Worm (Caenorhabditis elegans) whole organism, L1 larva: ENCODE results near the gene smap-1.

ENCODE experiments used
- C04F5.9 ChIP-seq: sonication (generic microtip); optimal IDR thresholded peaks from 2 replicates; lab custom pipeline; 2016; ENCODE audit warnings: missing genetic modification characterization, missing compliant biosample characterization
- C16A3.4 ChIP-seq: fragments of 150-350 bp; optimal IDR thresholded peaks from 2 replicates; lab custom pipeline; 2014; ENCODE audit warnings: missing biosample characterization, missing genetic modification characterization
- C34B4.2 ChIP-seq: sonication (generic microtip); optimal IDR thresholded peaks from 2 replicates; lab custom pipeline; 2017; ENCODE audit warnings: mild to moderate bottlenecking, missing genetic modification characterization, missing compliant biosample characterization
- aha-1 ChIP-seq: fragments of 150-350 bp; optimal IDR thresholded peaks from 2 replicates; lab custom pipeline; 2014; ENCODE audit warnings: missing biosample characterization, missing genetic modification characterization
- alr-1 ChIP-seq: fragments of 200-800 bp; sonication (Bioruptor generic); optimal IDR thresholded peaks from 2 replicates; lab custom pipeline; 2018; ENCODE audit warnings: borderline replicate concordance, mild to moderate bottlenecking, missing genetic modification characterization, missing compliant biosample characterization
- ama-1 ChIP-seq: fragments of 150-350 bp; optimal IDR thresholded peaks from 2 replicates; lab custom pipeline; 2014
- blmp-1 ChIP-seq: fragments of 150-350 bp; optimal IDR thresholded peaks from 2 replicates; lab custom pipeline; 2014; ENCODE audit warnings: missing biosample characterization, missing genetic modification characterization
- ceh-90 ChIP-seq: sonication (generic microtip); optimal IDR thresholded peaks from 2 replicates; lab custom pipeline; 2016; ENCODE audit warnings: missing genetic modification characterization, missing compliant biosample characterization
- dpl-1 ChIP-seq, 3 experiments: fragments of 150-350 bp in 2 of 3; sonication (generic microtip) in 1 of 3; optimal IDR thresholded peaks; 2 replicates each; lab custom pipeline; 2014 to 2017; ENCODE audit warnings: missing biosample characterization in 3 of 3, missing genetic modification characterization in 3 of 3, missing genetic modification reagents in 3 of 3
- efl-1 ChIP-seq, 4 experiments: fragments of 150-350 bp; optimal IDR thresholded peaks in 3 of 4; peaks in 1 of 4; 1 replicate in 1 of 4; 2 replicates in 3 of 4; lab custom pipeline; 2014; ENCODE audit warnings: missing biosample characterization in 2 of 4, missing genetic modification characterization in 2 of 4, missing genetic modification reagents in 2 of 4
- elt-2 ChIP-seq: sonication (generic microtip); optimal IDR thresholded peaks from 2 replicates; lab custom pipeline; 2016; ENCODE audit warnings: missing genetic modification characterization, mild to moderate bottlenecking, inconsistent platforms, missing compliant biosample characterization, missing genetic modification reagents
- elt-3 ChIP-seq, 6 experiments: fragments of 150-350 bp in 1 of 6; sonication (generic microtip); optimal IDR thresholded peaks; 2 replicates each; lab custom pipeline; 2017 to 2018; ENCODE audit warnings: missing biosample characterization in 6 of 6, missing genetic modification characterization in 6 of 6, inconsistent platforms in 1 of 6
- fkh-8 ChIP-seq: sonication (generic microtip); optimal IDR thresholded peaks from 2 replicates; lab custom pipeline; 2016; ENCODE audit warnings: mild to moderate bottlenecking, missing genetic modification characterization, missing compliant biosample characterization
- hlh-4 ChIP-seq: sonication (generic microtip); optimal IDR thresholded peaks from 2 replicates; lab custom pipeline; 2016; ENCODE audit warnings: mild to moderate bottlenecking, missing genetic modification characterization, missing compliant biosample characterization
- isw-1 ChIP-seq: fragments of 200-800 bp; sonication (Bioruptor generic); IDR thresholded peaks from 2 replicates; pipeline ENCODE4 v1.3.6; 2022; ENCODE audit warnings: missing genetic modification characterization, missing compliant biosample characterization
- lin-14 ChIP-seq: fragments of 200-800 bp; sonication (Bioruptor generic); optimal IDR thresholded peaks from 2 replicates; lab custom pipeline; 2018; ENCODE audit warnings: mild to moderate bottlenecking, missing genetic modification characterization, moderate library complexity, missing compliant biosample characterization
- lin-15B ChIP-seq: fragments of 150-350 bp; sonication (generic microtip); optimal IDR thresholded peaks from 3 replicates; lab custom pipeline; 2014; ENCODE audit warnings: missing biosample characterization, missing genetic modification characterization
- lin-35 ChIP-seq, 2 experiments: fragments of 150-350 bp; optimal IDR thresholded peaks; 2 replicates each; lab custom pipeline; 2014; ENCODE audit warnings: missing biosample characterization in 2 of 2, missing genetic modification characterization in 2 of 2, missing genetic modification reagents in 2 of 2
- lir-3 ChIP-seq: sonication (generic microtip); optimal IDR thresholded peaks from 2 replicates; lab custom pipeline; 2016; ENCODE audit warnings: mild to moderate bottlenecking, missing genetic modification characterization, moderate library complexity, missing compliant biosample characterization; ENCODE audit not compliant: poor library complexity
- lsy-2 ChIP-seq, 2 experiments: fragments of 150-350 bp; optimal IDR thresholded peaks; 2 replicates each; lab custom pipeline; 2014; ENCODE audit warnings: missing biosample characterization in 2 of 2, missing genetic modification characterization in 2 of 2
- mab-9 ChIP-seq: fragments of 200-800 bp; sonication (Bioruptor generic); IDR thresholded peaks from 2 replicates; pipeline ENCODE4 v1.3.6; 2022; ENCODE audit warnings: missing genetic modification reagents, missing genetic modification characterization, missing compliant biosample characterization
- mdl-1 ChIP-seq, 2 experiments: fragments of 150-350 bp; optimal IDR thresholded peaks; 2 replicates each; lab custom pipeline; 2014 to 2017; ENCODE audit warnings: missing biosample characterization in 2 of 2, missing genetic modification characterization in 2 of 2, inconsistent platforms in 1 of 2
- mef-2 ChIP-seq: fragments of 150-350 bp; optimal IDR thresholded peaks from 2 replicates; lab custom pipeline; 2014; ENCODE audit warnings: missing biosample characterization, missing genetic modification characterization
- mep-1 ChIP-seq: fragments of 150-350 bp; optimal IDR thresholded peaks from 2 replicates; lab custom pipeline; 2014; ENCODE audit warnings: missing biosample characterization, missing genetic modification characterization
- nhr-19 ChIP-seq: fragments of 200-800 bp; sonication (Bioruptor generic); conservative IDR thresholded peaks from 2 replicates; pipeline ENCODE4 v1.3.6; 2022; ENCODE audit warnings: missing genetic modification characterization, missing compliant biosample characterization
- nhr-20 ChIP-seq: sonication (generic microtip); optimal IDR thresholded peaks from 2 replicates; lab custom pipeline; 2016; ENCODE audit warnings: mild to moderate bottlenecking, missing genetic modification characterization, missing compliant biosample characterization
- nhr-28 ChIP-seq: fragments of 150-350 bp; optimal IDR thresholded peaks from 2 replicates; lab custom pipeline; 2014; ENCODE audit warnings: missing biosample characterization, missing genetic modification characterization
- nhr-47 ChIP-seq: sonication (generic microtip); optimal IDR thresholded peaks from 2 replicates; lab custom pipeline; 2016; ENCODE audit warnings: mild to moderate bottlenecking, missing genetic modification characterization, moderate library complexity, missing compliant biosample characterization
- nhr-71 ChIP-seq: sonication (generic microtip); optimal IDR thresholded peaks from 2 replicates; lab custom pipeline; 2016; ENCODE audit warnings: mild to moderate bottlenecking, missing genetic modification characterization, moderate library complexity, missing compliant biosample characterization
- nhr-76 ChIP-seq: sonication (generic microtip); optimal IDR thresholded peaks from 2 replicates; lab custom pipeline; 2017; ENCODE audit warnings: missing biosample characterization, missing genetic modification characterization
- nhr-77 ChIP-seq: fragments of 150-350 bp; optimal IDR thresholded peaks from 2 replicates; lab custom pipeline; 2014; ENCODE audit warnings: missing biosample characterization, missing genetic modification characterization
- nhr-85 ChIP-seq: sonication (generic microtip); peaks from one replicate; lab custom pipeline; 2016; ENCODE audit warnings: missing genetic modification characterization, inconsistent platforms, missing compliant biosample characterization
- nhr-90 ChIP-seq: sonication (generic microtip); optimal IDR thresholded peaks from 2 replicates; lab custom pipeline; 2016; ENCODE audit warnings: mild to moderate bottlenecking, missing genetic modification characterization, missing compliant biosample characterization; ENCODE audit not compliant: poor library complexity
- pax-3 ChIP-seq: fragments of 200-800 bp; sonication (Bioruptor generic); optimal IDR thresholded peaks from 2 replicates; lab custom pipeline; 2018; ENCODE audit warnings: mild to moderate bottlenecking, missing genetic modification characterization, moderate library complexity, missing compliant biosample characterization
- snu-23 ChIP-seq: sonication (generic microtip); optimal IDR thresholded peaks from 2 replicates; lab custom pipeline; 2016; ENCODE audit warnings: missing genetic modification characterization, missing compliant biosample characterization
- sox-4 ChIP-seq: sonication (generic microtip); optimal IDR thresholded peaks from 2 replicates; lab custom pipeline; 2016; ENCODE audit warnings: missing genetic modification characterization, missing compliant biosample characterization
- sptf-1 ChIP-seq: fragments of 150-350 bp; optimal IDR thresholded peaks from 2 replicates; lab custom pipeline; 2014; ENCODE audit warnings: missing biosample characterization, missing genetic modification characterization
- sup-37 ChIP-seq: fragments of 200-800 bp; sonication (Bioruptor generic); optimal IDR thresholded peaks from 2 replicates; lab custom pipeline; 2018; ENCODE audit warnings: mild to moderate bottlenecking, missing genetic modification characterization, missing compliant biosample characterization
- swsn-7 ChIP-seq: sonication (generic microtip); optimal IDR thresholded peaks from 2 replicates; lab custom pipeline; 2016; ENCODE audit warnings: missing genetic modification characterization, missing compliant biosample characterization
- tbx-2 ChIP-seq: sonication (generic microtip); optimal IDR thresholded peaks from 2 replicates; lab custom pipeline; 2016; ENCODE audit warnings: missing genetic modification characterization, missing compliant biosample characterization
- unc-30 ChIP-seq: sonication (generic microtip); optimal IDR thresholded peaks from 2 replicates; lab custom pipeline; 2017; ENCODE audit warnings: missing biosample characterization, missing genetic modification characterization
- unc-98 ChIP-seq: fragments of 200-800 bp; sonication (Bioruptor generic); IDR thresholded peaks from 2 replicates; pipeline ENCODE4 v1.3.6; 2022; ENCODE audit warnings: missing genetic modification characterization, missing compliant biosample characterization
- vab-15 ChIP-seq: sonication (generic microtip); optimal IDR thresholded peaks from 2 replicates; lab custom pipeline; 2017; ENCODE audit warnings: missing genotype, mild to moderate bottlenecking, missing genetic modification characterization, missing compliant biosample characterization
- zag-1 ChIP-seq: fragments of 150-350 bp; optimal IDR thresholded peaks from 2 replicates; lab custom pipeline; 2014; ENCODE audit warnings: missing biosample characterization, missing genetic modification characterization
- ztf-11 ChIP-seq, 2 experiments: sonication (generic microtip); optimal IDR thresholded peaks; 2 replicates each; lab custom pipeline; 2016 to 2017; ENCODE audit warnings: missing genetic modification characterization in 2 of 2, missing biosample characterization in 1 of 2, missing compliant biosample characterization in 1 of 2
- ztf-4 ChIP-seq: fragments of 150-350 bp; optimal IDR thresholded peaks from 2 replicates; lab custom pipeline; 2014; ENCODE audit warnings: missing biosample characterization, missing genetic modification characterization

Gene smap-1

ce11 chrIII:10719057-10719456 lies 20.5 kb downstream of the smap-1 start:
- TF ChIP-seq nhr-71 (tag; lab: Kevin White, UChicago) (peak; percentile 44), mdl-1 (tag; optimal IDR thresholded peaks at IDR 0.05; lab: Kevin White, UChicago) (peak in 1 of 2 experiments; percentile 50), zag-1 (no peak), lir-3 (tag; lab: Kevin White, UChicago) (peak; percentile 47), elt-3 (tag; optimal IDR thresholded peaks at IDR 0.05; lab: Kevin White, UChicago) (peak in 3 of 6 experiments; percentile 60 to 90 (median 80)), lin-14 (peak; percentile 30), elt-2 (tag; lab: Kevin White, UChicago) (peak; percentile 44), lin-35 (GFP tag; optimal IDR thresholded peaks at IDR 0.05; lab: Kevin White, UChicago) (peak in 1 of 2 experiments; percentile 65), sox-4 (tag; lab: Kevin White, UChicago) (no peak), snu-23 (peak; percentile 32), ceh-90 (tag; lab: Kevin White, UChicago) (peak; percentile 17), C04F5.9 (tag; lab: Kevin White, UChicago) (no peak), swsn-7 (tag; lab: Kevin White, UChicago) (peak; percentile 7), mef-2 (no peak), lin-15B (no peak), tbx-2 (peak; percentile 24), alr-1 (tag; lab: Kevin White, UChicago) (no peak), C16A3.4 (tag; lab: Kevin White, UChicago) (peak; percentile 17), unc-98 (GFP tag; lab: Robert Waterston, UW) (no peak), lsy-2 (tag; optimal IDR thresholded peaks at IDR 0.05; lab: Kevin White, UChicago) (peak in 1 of 2 experiments; percentile 19), nhr-20 (peak; percentile 71), mep-1 (tag; lab: Kevin White, UChicago) (peak; percentile 35), nhr-77 (no peak), pax-3 (tag; lab: Kevin White, UChicago) (no peak), nhr-76 (tag; lab: Kevin White, UChicago) (no peak), nhr-19 (GFP tag; lab: Robert Waterston, UW) (peak; percentile 42; the same call in 1 of the 2 replicates), aha-1 (tag; lab: Kevin White, UChicago) (no peak), efl-1 (optimal IDR thresholded peaks at IDR 0.05; lab: Kevin White, UChicago) (no peak), efl-1 (GFP tag; optimal IDR thresholded peaks at IDR 0.05 in 1 of 2; lab: Kevin White, UChicago) (peak in 1 of 2 experiments; percentile 78), nhr-85 (tag; lab: Kevin White, UChicago) (peak; percentile 56), blmp-1 (peak; percentile 26), nhr-90 (tag; lab: Kevin White, UChicago) (peak; percentile 52)
- TF ChIP-seq, all 84 proteins: peak for 20

- TF ChIP-seq ama-1 (lab: Kevin White, UChicago) (peak; percentile 9), hlh-4 (tag; lab: Kevin White, UChicago) (no peak), unc-30 (tag; lab: Kevin White, UChicago) (no peak), mdl-1 (tag; optimal IDR thresholded peaks at IDR 0.05; lab: Kevin White, UChicago) (no peak), sptf-1 (tag; lab: Kevin White, UChicago) (no peak), nhr-85 (tag; lab: Kevin White, UChicago) (peak; percentile 71)
Observed at ce11 chrIII:10718078-10718477, 21.5 kb downstream of the smap-1 start.

ce11 chrIII:10717479-10717878 lies 22.1 kb downstream of the smap-1 start:
- TF ChIP-seq lin-15B (no peak), C34B4.2 (tag; lab: Kevin White, UChicago) (no peak), nhr-85 (tag; lab: Kevin White, UChicago) (peak; percentile 92), zag-1 (no peak), nhr-90 (tag; lab: Kevin White, UChicago) (peak; percentile 67), isw-1 (GFP tag; lab: Robert Waterston, UW) (no peak), C16A3.4 (tag; lab: Kevin White, UChicago) (peak; percentile 48), ztf-11 (tag; optimal IDR thresholded peaks at IDR 0.05; lab: Kevin White, UChicago) (no peak), lsy-2 (tag; optimal IDR thresholded peaks at IDR 0.05; lab: Kevin White, UChicago) (peak; percentile 26 to 30), lin-35 (GFP tag; optimal IDR thresholded peaks at IDR 0.05; lab: Kevin White, UChicago) (peak in 1 of 2 experiments; percentile 65), dpl-1 (GFP tag; optimal IDR thresholded peaks at IDR 0.05; lab: Kevin White, UChicago) (peak in 1 of 3 experiments; percentile 38), mep-1 (tag; lab: Kevin White, UChicago) (peak; percentile 59), nhr-47 (tag; lab: Kevin White, UChicago) (peak; percentile 40), vab-15 (tag; lab: Kevin White, UChicago) (no peak), ama-1 (lab: Kevin White, UChicago) (peak; percentile 73), nhr-28 (tag; lab: Kevin White, UChicago) (no peak), sox-4 (tag; lab: Kevin White, UChicago) (no peak), aha-1 (tag; lab: Kevin White, UChicago) (no peak), nhr-71 (tag; lab: Kevin White, UChicago) (peak; percentile 78), hlh-4 (tag; lab: Kevin White, UChicago) (no peak), lin-14 (peak; percentile 80), blmp-1 (peak; percentile 90), sup-37 (GFP tag; lab: Kevin White, UChicago) (peak; percentile 37), mab-9 (no peak), fkh-8 (tag; lab: Kevin White, UChicago) (no peak), nhr-19 (GFP tag; lab: Robert Waterston, UW) (peak; percentile 55), ztf-4 (tag; lab: Kevin White, UChicago) (peak; percentile 72)
